Worm (Caenorhabditis elegans) whole organism, L3 larva: Measurements from ENCODE around the gene C55A6.10.

Experiments used
- ZK546.5 ChIP-seq: sonication (generic microtip); optimal IDR thresholded peaks from 2 replicates; lab custom pipeline; 2017; ENCODE audit warnings: missing biosample characterization, missing genetic modification characterization
- aly-2 ChIP-seq: fragments of 150-350 bp; optimal IDR thresholded peaks from 2 replicates; lab custom pipeline; 2014; ENCODE audit warnings: missing biosample characterization, missing genetic modification characterization
- ama-1 ChIP-seq: fragments of 150-350 bp; optimal IDR thresholded peaks from 2 replicates; lab custom pipeline; 2018
- ceh-16 ChIP-seq: sonication (generic microtip); optimal IDR thresholded peaks from 2 replicates; lab custom pipeline; 2017; ENCODE audit warnings: missing biosample characterization, missing genetic modification characterization
- ceh-28 ChIP-seq: fragments of 150-350 bp; optimal IDR thresholded peaks from 2 replicates; lab custom pipeline; 2014; ENCODE audit warnings: missing biosample characterization, missing genetic modification reagents, missing genetic modification characterization
- ceh-82 ChIP-seq: fragments of 150-350 bp; optimal IDR thresholded peaks from 2 replicates; lab custom pipeline; 2014; ENCODE audit warnings: missing biosample characterization, missing genetic modification characterization
- ceh-9 ChIP-seq: sonication (generic microtip); optimal IDR thresholded peaks from 2 replicates; lab custom pipeline; 2018; ENCODE audit warnings: missing biosample characterization, missing genetic modification characterization
- daf-12 ChIP-seq: fragments of 150-350 bp; optimal IDR thresholded peaks from 2 replicates; lab custom pipeline; 2014; ENCODE audit warnings: missing biosample characterization, missing genetic modification reagents, missing genetic modification characterization
- egl-27 ChIP-seq: sonication (generic microtip); optimal IDR thresholded peaks from 4 replicates; lab custom pipeline; 2017; ENCODE audit warnings: missing biosample characterization, missing genetic modification reagents, missing genetic modification characterization
- egl-5 ChIP-seq: fragments of 150-350 bp; optimal IDR thresholded peaks from 2 replicates; lab custom pipeline; 2017; ENCODE audit warnings: missing biosample characterization, missing genetic modification reagents, missing genetic modification characterization, inconsistent platforms
- elt-1 ChIP-seq: fragments of 150-350 bp; optimal IDR thresholded peaks from 2 replicates; lab custom pipeline; 2014; ENCODE audit warnings: missing biosample characterization, missing genetic modification characterization
- elt-3 ChIP-seq, 3 experiments: fragments of 150-350 bp in 1 of 3; sonication (generic microtip) in 2 of 3; optimal IDR thresholded peaks; 2 replicates in 2 of 3; 4 replicates in 1 of 3; lab custom pipeline; 2014 to 2017; ENCODE audit warnings: missing biosample characterization in 3 of 3, missing genetic modification characterization in 3 of 3
- eor-1 ChIP-seq, 2 experiments: fragments of 150-350 bp; optimal IDR thresholded peaks; 2 replicates each; lab custom pipeline; 2014 to 2018; ENCODE audit warnings: missing biosample characterization in 2 of 2, missing genetic modification characterization in 2 of 2
- fkh-10 ChIP-seq: sonication (generic microtip); optimal IDR thresholded peaks from 2 replicates; lab custom pipeline; 2017; ENCODE audit warnings: missing biosample characterization, missing genetic modification reagents, missing genetic modification characterization
- fkh-2 ChIP-seq: fragments of 150-350 bp; optimal IDR thresholded peaks from 2 replicates; lab custom pipeline; 2014; ENCODE audit warnings: missing biosample characterization, missing genetic modification reagents, missing genetic modification characterization
- hmg-11 ChIP-seq: sonication (generic microtip); optimal IDR thresholded peaks from 2 replicates; lab custom pipeline; 2016; ENCODE audit warnings: missing genetic modification characterization, missing compliant biosample characterization
- jun-1 ChIP-seq: fragments of 150-350 bp; optimal IDR thresholded peaks from 2 replicates; lab custom pipeline; 2014; ENCODE audit warnings: missing biosample characterization, missing genetic modification reagents, missing genetic modification characterization
- lin-15B ChIP-seq: fragments of 150-350 bp; optimal IDR thresholded peaks from 2 replicates; lab custom pipeline; 2014; ENCODE audit warnings: missing biosample characterization, missing genetic modification characterization
- lin-39 ChIP-seq: fragments of 150-350 bp; optimal IDR thresholded peaks from 2 replicates; lab custom pipeline; 2018; ENCODE audit warnings: missing biosample characterization, missing genetic modification reagents, missing genetic modification characterization
- lsy-12 ChIP-seq: sonication (generic microtip); optimal IDR thresholded peaks from 2 replicates; lab custom pipeline; 2016; ENCODE audit warnings: mild to moderate bottlenecking, missing genetic modification characterization, missing compliant biosample characterization
- mdl-1 ChIP-seq: fragments of 150-350 bp; optimal IDR thresholded peaks from 2 replicates; lab custom pipeline; 2014; ENCODE audit warnings: missing biosample characterization, missing genetic modification characterization
- mml-1 ChIP-seq: fragments of 150-350 bp; sonication (generic microtip); optimal IDR thresholded peaks from 3 replicates; lab custom pipeline; 2014; ENCODE audit warnings: missing biosample characterization, missing genetic modification characterization
- nfya-1 ChIP-seq: sonication (generic microtip); optimal IDR thresholded peaks from 2 replicates; lab custom pipeline; 2017; ENCODE audit warnings: missing genetic modification characterization, mild to moderate bottlenecking, missing compliant biosample characterization, antibody characterized with exemption, moderate library complexity; ENCODE audit not compliant: insufficient read depth
- nhr-11 ChIP-seq: fragments of 150-350 bp; optimal IDR thresholded peaks from 2 replicates; lab custom pipeline; 2014; ENCODE audit warnings: missing biosample characterization, missing genetic modification characterization
- nhr-23 ChIP-seq: fragments of 150-350 bp; optimal IDR thresholded peaks from 2 replicates; lab custom pipeline; 2014; ENCODE audit warnings: missing biosample characterization, missing genetic modification reagents, missing genetic modification characterization
- nhr-237 ChIP-seq: fragments of 150-350 bp; optimal IDR thresholded peaks from 2 replicates; lab custom pipeline; 2014; ENCODE audit warnings: missing biosample characterization, missing genetic modification characterization
- nhr-25 ChIP-seq: sonication (generic microtip); optimal IDR thresholded peaks from 2 replicates; lab custom pipeline; 2017; ENCODE audit warnings: missing biosample characterization, missing genetic modification characterization
- nhr-43 ChIP-seq: sonication (generic microtip); optimal IDR thresholded peaks from 2 replicates; lab custom pipeline; 2016; ENCODE audit warnings: mild to moderate bottlenecking, missing genetic modification characterization, missing compliant biosample characterization; ENCODE audit not compliant: poor library complexity, severe bottlenecking
- nhr-76 ChIP-seq: fragments of 150-350 bp; sonication (generic microtip); optimal IDR thresholded peaks from 5 replicates; lab custom pipeline; 2014; ENCODE audit warnings: missing biosample characterization, missing genetic modification characterization
- nhr-77 ChIP-seq: fragments of 150-350 bp; optimal IDR thresholded peaks from 2 replicates; lab custom pipeline; 2014; ENCODE audit warnings: missing biosample characterization, missing genetic modification characterization
- pha-4 ChIP-seq: fragments of 150-350 bp; optimal IDR thresholded peaks from 2 replicates; lab custom pipeline; 2014; ENCODE audit warnings: missing biosample characterization, missing genetic modification reagents, missing genetic modification characterization
- sea-2 ChIP-seq: fragments of 150-350 bp; sonication (generic microtip); optimal IDR thresholded peaks from 4 replicates; lab custom pipeline; 2014; ENCODE audit warnings: missing biosample characterization, missing genetic modification reagents, missing genetic modification characterization
- skn-1 ChIP-seq: fragments of 150-350 bp; optimal IDR thresholded peaks from 2 replicates; lab custom pipeline; 2014; ENCODE audit warnings: missing biosample characterization, missing genetic modification characterization
- snpc-4 ChIP-seq: fragments of 150-350 bp; optimal IDR thresholded peaks from 2 replicates; lab custom pipeline; 2014; ENCODE audit warnings: missing biosample characterization, missing genetic modification characterization
- tbx-2 ChIP-seq: sonication (generic microtip); optimal IDR thresholded peaks from 2 replicates; lab custom pipeline; 2016; ENCODE audit warnings: mild to moderate bottlenecking, missing genetic modification characterization, missing compliant biosample characterization
- unc-39 ChIP-seq: sonication (generic microtip); optimal IDR thresholded peaks from 4 replicates; lab custom pipeline; 2017; ENCODE audit warnings: missing biosample characterization, missing genetic modification characterization
- unc-62 ChIP-seq: fragments of 150-350 bp; sonication (generic microtip); optimal IDR thresholded peaks from 4 replicates; lab custom pipeline; 2014; ENCODE audit warnings: missing biosample characterization, missing genetic modification reagents, missing genetic modification characterization
- zag-1 ChIP-seq: fragments of 150-350 bp; optimal IDR thresholded peaks from 2 replicates; lab custom pipeline; 2014; ENCODE audit warnings: missing biosample characterization, missing genetic modification characterization
- ztf-11 ChIP-seq: fragments of 150-350 bp; optimal IDR thresholded peaks from 2 replicates; lab custom pipeline; 2014; ENCODE audit warnings: missing biosample characterization, missing genetic modification characterization
- ztf-4 ChIP-seq: fragments of 150-350 bp; optimal IDR thresholded peaks from 2 replicates; lab custom pipeline; 2014; ENCODE audit warnings: missing biosample characterization, missing genetic modification characterization

Gene C55A6.10

ce11 chrV:11536667-11537066 lies 31.5 kb downstream of the C55A6.10 start:
- no peak for TF ChIP-seq sea-2 (GFP tag; lab: Kevin White, UChicago)
- TF ChIP-seq ama-1 (lab: Kevin White, UChicago), result no peak
- no peak for TF ChIP-seq ceh-82 (tag; lab: Kevin White, UChicago)
- no peak for TF ChIP-seq nhr-76
- TF ChIP-seq ZK546.5 (tag; lab: Kevin White, UChicago), result no peak
- TF ChIP-seq elt-1, result no peak
- TF ChIP-seq lsy-12, result no peak
- TF ChIP-seq unc-62 (GFP tag; lab: Kevin White, UChicago), result no peak
- no peak for TF ChIP-seq mml-1 (tag; lab: Kevin White, UChicago)
- TF ChIP-seq, all 47 proteins: peak for 0

ce11 chrV:11539502-11539901 lies 34.4 kb downstream of the C55A6.10 start:
- no peak for TF ChIP-seq fkh-2 (tag; lab: Kevin White, UChicago)
- no peak for TF ChIP-seq nhr-43 (tag; lab: Kevin White, UChicago)
- no peak for TF ChIP-seq ceh-28 (tag; lab: Kevin White, UChicago)
- no peak for TF ChIP-seq skn-1 (tag; lab: Kevin White, UChicago)
- TF ChIP-seq eor-1 (tag; optimal IDR thresholded peaks at IDR 0.05; lab: Kevin White, UChicago), result no peak
- no peak for TF ChIP-seq elt-3 (tag; optimal IDR thresholded peaks at IDR 0.05; lab: Kevin White, UChicago)
- no peak for TF ChIP-seq nhr-237 (tag; lab: Kevin White, UChicago)
- TF ChIP-seq tbx-2, result no peak
- no peak for TF ChIP-seq ztf-11 (tag; lab: Kevin White, UChicago)
- no peak for TF ChIP-seq nhr-76
- TF ChIP-seq nhr-25 (tag; lab: Kevin White, UChicago), result no peak

- TF ChIP-seq unc-39 (tag; lab: Kevin White, UChicago) (no peak), ztf-4 (no peak), aly-2 (tag; lab: Kevin White, UChicago) (no peak), nhr-11 (no peak), lin-39 (tag; lab: Kevin White, UChicago) (no peak), lin-15B (tag; lab: Kevin White, UChicago) (no peak), pha-4 (no peak), ceh-16 (tag; lab: Kevin White, UChicago) (no peak), nfya-1 (no peak), skn-1 (tag; lab: Kevin White, UChicago) (no peak), tbx-2 (no peak), hmg-11 (tag; lab: Kevin White, UChicago) (no peak), nhr-77 (no peak), nhr-76 (no peak), elt-3 (tag; optimal IDR thresholded peaks at IDR 0.05; lab: Kevin White, UChicago) (no peak), mdl-1 (no peak), ztf-11 (tag; lab: Kevin White, UChicago) (no peak)
Measured at ce11 chrV:11541284-11541683, 36.1 kb downstream of the C55A6.10 start.

ce11 chrV:11543564-11543963 lies 38.4 kb downstream of the C55A6.10 start, which contains the start of gene F38B7.2:
F38B7.2 (plus strand) TSS chrV:11543963.
- peak; percentile 11 for TF ChIP-seq nfya-1
- peak; percentile 68 for TF ChIP-seq nhr-43 (tag; lab: Kevin White, UChicago)
- no peak for TF ChIP-seq ztf-4
- TF ChIP-seq elt-3 (tag; optimal IDR thresholded peaks at IDR 0.05; lab: Kevin White, UChicago), result no peak
- TF ChIP-seq fkh-2 (tag; lab: Kevin White, UChicago), result no peak
- no peak for TF ChIP-seq lin-15B (tag; lab: Kevin White, UChicago)
- TF ChIP-seq nhr-23 (tag; lab: Kevin White, UChicago), result peak; percentile 72
- no peak for TF ChIP-seq snpc-4 (tag; lab: Kevin White, UChicago)
- peak; percentile 76 for TF ChIP-seq nhr-25 (tag; lab: Kevin White, UChicago)
- no peak for TF ChIP-seq hmg-11 (tag; lab: Kevin White, UChicago)
- no peak for TF ChIP-seq ceh-28 (tag; lab: Kevin White, UChicago)
- TF ChIP-seq lin-39 (tag; lab: Kevin White, UChicago), result no peak
- peak; percentile 28 for TF ChIP-seq egl-27
- TF ChIP-seq egl-5 (tag; lab: Kevin White, UChicago), result no peak
- TF ChIP-seq elt-1, result peak; percentile 29
- TF ChIP-seq ceh-82 (tag; lab: Kevin White, UChicago), result no peak

- TF ChIP-seq nfya-1 (no peak), lsy-12 (no peak), daf-12 (tag; lab: Kevin White, UChicago) (no peak), ceh-9 (tag; lab: Kevin White, UChicago) (no peak), snpc-4 (tag; lab: Kevin White, UChicago) (no peak), egl-5 (tag; lab: Kevin White, UChicago) (no peak), nhr-237 (tag; lab: Kevin White, UChicago) (no peak), zag-1 (tag; lab: Kevin White, UChicago) (no peak), nhr-76 (no peak), fkh-10 (GFP tag; lab: Kevin White, UChicago) (no peak), ceh-28 (tag; lab: Kevin White, UChicago) (no peak), nhr-43 (tag; lab: Kevin White, UChicago) (no peak), mdl-1 (no peak), jun-1 (tag; lab: Kevin White, UChicago) (no peak), unc-39 (tag; lab: Kevin White, UChicago) (no peak)
Measured at ce11 chrV:11545227-11545626, 40.1 kb downstream of the C55A6.10 start, which contains the start of gene F38B7.10. F38B7.10 (plus strand) TSS chrV:11545527.
